Worm (Caenorhabditis elegans): ENCODE results near the gene Y54G2A.11.

ce11 chrIV:2747385-2748007 is 24.1 kb downstream of the Y54G2A.11 start:
- TF ChIP-seq ama-1 (optimal IDR thresholded peaks at IDR 0.05) (no peak), lsy-2 (tag; optimal IDR thresholded peaks at IDR 0.05) (no peak)
